Fruit fly (Drosophila melanogaster) whole organism, embryonic: ENCODE measurements around the gene Cyp4d21.
A peak's percentile ranks its signal among the peaks of the same experiment; 100 is the strongest.

Experiments used
- CG10543 ChIP-seq: fragments of 200-800 bp; sonication (Bioruptor generic); optimal IDR thresholded peaks from 3 replicates; lab custom pipeline; 2017; ENCODE audit warnings: missing biosample characterization, mild to moderate bottlenecking, missing genetic modification characterization, moderate library complexity
- CG13123 ChIP-seq: fragments of 200-800 bp; sonication (Bioruptor generic); optimal IDR thresholded peaks from 2 replicates; lab custom pipeline; 2016; ENCODE audit warnings: missing biosample characterization, missing genetic modification characterization
- CG1603 ChIP-seq: fragments of 200-800 bp; sonication (Bioruptor generic); optimal IDR thresholded peaks from 2 replicates; lab custom pipeline; 2019; ENCODE audit warnings: missing biosample characterization, mild to moderate bottlenecking, missing genetic modification characterization, moderate library complexity
- CG17612 ChIP-seq: fragments of 200-800 bp; sonication (Bioruptor generic); IDR thresholded peaks from 2 replicates; pipeline ENCODE4 v1.3.6; 2022; ENCODE audit warnings: missing biosample characterization, missing genetic modification characterization
- CG17829 ChIP-seq: fragments of 200-800 bp; optimal IDR thresholded peaks from 2 replicates; lab custom pipeline; 2019; ENCODE audit warnings: missing biosample characterization, mild to moderate bottlenecking, missing genetic modification characterization, moderate library complexity
- CG18262 ChIP-seq: fragments of 200-800 bp; optimal IDR thresholded peaks from 3 replicates; lab custom pipeline; 2019; ENCODE audit warnings: missing biosample characterization, mild to moderate bottlenecking, missing genetic modification characterization, moderate library complexity
- CG18599 ChIP-seq: fragments of 200-800 bp; sonication (Bioruptor generic); optimal IDR thresholded peaks from 3 replicates; lab custom pipeline; 2017; ENCODE audit warnings: missing biosample characterization, missing genetic modification characterization, mild to moderate bottlenecking, moderate library complexity, missing genetic modification reagents
- CG34422 ChIP-seq: fragments of 200-800 bp; sonication (Bioruptor generic); IDR thresholded peaks from 3 replicates; pipeline ENCODE4 v1.3.6; 2022; ENCODE audit warnings: missing biosample characterization, missing genetic modification characterization
- CG3726 ChIP-seq: fragments of 200-800 bp; sonication (Bioruptor generic); IDR thresholded peaks from 3 replicates; pipeline ENCODE4, ENCODE4 v1.3.6; 2022; ENCODE audit warnings: missing biosample characterization, missing genetic modification characterization
- CG5953 ChIP-seq: fragments of 200-800 bp; sonication (Bioruptor generic); IDR thresholded peaks from 2 replicates; pipeline ENCODE4 v1.3.6; 2022; ENCODE audit warnings: missing biosample characterization, missing genetic modification characterization
- CG6175 ChIP-seq: fragments of 200-800 bp; sonication (Bioruptor generic); IDR thresholded peaks from 3 replicates; pipeline ENCODE4 v1.3.6; 2022; ENCODE audit warnings: missing biosample characterization, missing genetic modification characterization
- CG6813 ChIP-seq: fragments of 200-800 bp; sonication (Bioruptor generic); optimal IDR thresholded peaks from 2 replicates; lab custom pipeline; 2017; ENCODE audit warnings: missing biosample characterization, missing genetic modification characterization, mild to moderate bottlenecking, moderate library complexity, missing genetic modification reagents
- CG8478 ChIP-seq: fragments of >200 bp; optimal IDR thresholded peaks from 2 replicates; lab custom pipeline; 2018
- CG8944 ChIP-seq: fragments of 200-800 bp; sonication (Bioruptor generic); optimal IDR thresholded peaks from 3 replicates; lab custom pipeline; 2016; ENCODE audit warnings: missing biosample characterization, missing genetic modification characterization
- CG9797 ChIP-seq: fragments of 200-800 bp; sonication (Bioruptor generic); optimal IDR thresholded peaks from 3 replicates; lab custom pipeline; 2018; ENCODE audit warnings: missing biosample characterization, mild to moderate bottlenecking, missing genetic modification characterization
- Deaf1 ChIP-seq: fragments of 200-800 bp; optimal IDR thresholded peaks from 3 replicates; lab custom pipeline; 2019; ENCODE audit warnings: missing biosample characterization, mild to moderate bottlenecking, missing genetic modification characterization, moderate library complexity
- Fer2 ChIP-seq: fragments of 200-800 bp; sonication (Bioruptor generic); optimal IDR thresholded peaks from 2 replicates; lab custom pipeline; 2018; ENCODE audit warnings: missing biosample characterization, mild to moderate bottlenecking, missing genetic modification characterization, moderate library complexity
- H15 ChIP-seq: fragments of 200-800 bp; sonication (Bioruptor generic); IDR thresholded peaks from 3 replicates; pipeline ENCODE4 v1.3.6; 2022; ENCODE audit warnings: missing biosample characterization, missing genetic modification characterization
- HLH54F ChIP-seq: fragments of 200-800 bp; sonication (Bioruptor generic); optimal IDR thresholded peaks from 3 replicates; lab custom pipeline; 2016; ENCODE audit warnings: missing biosample characterization, missing genetic modification characterization
- HLHmδ ChIP-seq: fragments of 200-800 bp; sonication (Bioruptor generic); optimal IDR thresholded peaks from 2 replicates; lab custom pipeline; 2018; ENCODE audit warnings: missing biosample characterization, mild to moderate bottlenecking, missing genetic modification characterization, moderate library complexity
- MBD-R2 ChIP-seq: fragments of 200-800 bp; sonication (Bioruptor generic); IDR thresholded peaks from 2 replicates; pipeline ENCODE4 v1.3.6; 2022; ENCODE audit warnings: missing biosample characterization, missing genetic modification characterization
- Meics ChIP-seq: fragments of 200-800 bp; sonication (Bioruptor generic); optimal IDR thresholded peaks from 2 replicates; lab custom pipeline; 2017; ENCODE audit warnings: missing biosample characterization, mild to moderate bottlenecking, missing genetic modification characterization
- Sry-δ ChIP-seq: fragments of 200-800 bp; sonication (Bioruptor generic); optimal IDR thresholded peaks from 2 replicates; lab custom pipeline; 2016; ENCODE audit warnings: missing biosample characterization, missing genetic modification characterization
- Ssrp ChIP-seq: fragments of 200-800 bp; sonication (Bioruptor generic); optimal IDR thresholded peaks from 2 replicates; lab custom pipeline; 2018; ENCODE audit warnings: missing biosample characterization, mild to moderate bottlenecking, missing genetic modification characterization, moderate library complexity
- chn ChIP-seq: fragments of 200-800 bp; sonication (Bioruptor generic); optimal IDR thresholded peaks from 2 replicates; lab custom pipeline; 2016; ENCODE audit warnings: missing biosample characterization, missing genetic modification characterization
- en ChIP-seq: fragments of 200-800 bp; sonication (Bioruptor generic); optimal IDR thresholded peaks from 2 replicates; lab custom pipeline; 2016; ENCODE audit warnings: missing biosample characterization, missing genetic modification characterization
- fd102C ChIP-seq: fragments of 200-800 bp; sonication (Bioruptor generic); optimal IDR thresholded peaks from 2 replicates; lab custom pipeline; 2018; ENCODE audit warnings: missing biosample characterization, mild to moderate bottlenecking, missing genetic modification characterization, moderate library complexity
- fru ChIP-seq: fragments of >200 bp; optimal IDR thresholded peaks from 2 replicates; lab custom pipeline; 2017
- grn ChIP-seq: fragments of 200-800 bp; sonication (Bioruptor generic); optimal IDR thresholded peaks from 3 replicates; lab custom pipeline; 2017; ENCODE audit warnings: missing biosample characterization, missing genetic modification characterization
- gro ChIP-seq: fragments of 200-800 bp; sonication (Bioruptor generic); optimal IDR thresholded peaks from 2 replicates; lab custom pipeline; 2016; ENCODE audit warnings: missing biosample characterization, missing genetic modification characterization
- gsb-n ChIP-seq: fragments of 200-800 bp; sonication (Bioruptor generic); optimal IDR thresholded peaks from 3 replicates; lab custom pipeline; 2018; ENCODE audit warnings: missing biosample characterization, mild to moderate bottlenecking, missing genetic modification characterization
- gt ChIP-seq: fragments of 200-800 bp; sonication (Bioruptor generic); IDR thresholded peaks from 2 replicates; pipeline ENCODE4 v1.3.6; 2022; ENCODE audit warnings: missing biosample characterization, missing genetic modification characterization
- kah ChIP-seq: fragments of 200-800 bp; sonication (Bioruptor generic); optimal IDR thresholded peaks from 2 replicates; lab custom pipeline; 2018; ENCODE audit warnings: missing biosample characterization, mild to moderate bottlenecking, missing genetic modification characterization
- mld ChIP-seq: fragments of 200-800 bp; sonication (Bioruptor generic); IDR thresholded peaks from 3 replicates; pipeline ENCODE4 v1.3.6; 2022; ENCODE audit warnings: missing biosample characterization, missing genetic modification characterization; ENCODE audit not compliant: partially characterized antibody
- nau ChIP-seq: fragments of 200-800 bp; sonication (Bioruptor generic); optimal IDR thresholded peaks from 3 replicates; lab custom pipeline; 2017; ENCODE audit warnings: missing biosample characterization, mild to moderate bottlenecking, missing genetic modification characterization, missing genetic modification reagents
- nom ChIP-seq: fragments of 200-800 bp; sonication (Bioruptor generic); optimal IDR thresholded peaks from 2 replicates; lab custom pipeline; 2017; ENCODE audit warnings: missing biosample characterization, missing genetic modification characterization, mild to moderate bottlenecking, moderate library complexity, missing genetic modification reagents
- run ChIP-seq: fragments of 200-800 bp; sonication (Bioruptor generic); optimal IDR thresholded peaks from 3 replicates; lab custom pipeline; 2018; ENCODE audit warnings: missing biosample characterization, mild to moderate bottlenecking, missing genetic modification characterization
- sd ChIP-seq: fragments of 200-800 bp; sonication (Bioruptor generic); optimal IDR thresholded peaks from 3 replicates; lab custom pipeline; 2018; ENCODE audit warnings: missing biosample characterization, mild to moderate bottlenecking, missing genetic modification characterization, moderate library complexity
- sens ChIP-seq: fragments of 200-800 bp; sonication (Bioruptor generic); peaks from one replicate; lab custom pipeline; 2016; ENCODE audit warnings: missing biosample characterization, missing genetic modification characterization
- stwl ChIP-seq: fragments of 200-800 bp; sonication (Bioruptor generic); optimal IDR thresholded peaks from 3 replicates; lab custom pipeline; 2018; ENCODE audit warnings: missing biosample characterization, mild to moderate bottlenecking, missing genetic modification characterization, moderate library complexity
- tio ChIP-seq: fragments of 200-800 bp; sonication (Bioruptor generic); optimal IDR thresholded peaks from 2 replicates; lab custom pipeline; 2017; ENCODE audit warnings: missing biosample characterization, missing genetic modification characterization, inconsistent platforms
- trh ChIP-seq: fragments of 200-800 bp; sonication (Bioruptor generic); optimal IDR thresholded peaks from 2 replicates; lab custom pipeline; 2016; ENCODE audit warnings: missing biosample characterization, missing genetic modification characterization
- wor ChIP-seq: fragments of 200-800 bp; sonication (Bioruptor generic); IDR thresholded peaks from 2 replicates; pipeline ENCODE4 v1.3.6; 2022; ENCODE audit warnings: missing biosample characterization, missing genetic modification characterization
- zen2 ChIP-seq: fragments of 200-800 bp; sonication (Bioruptor generic); IDR thresholded peaks from 3 replicates; pipeline ENCODE4 v1.3.6; 2022; ENCODE audit warnings: missing biosample characterization, missing genetic modification characterization; ENCODE audit not compliant: partially characterized antibody

Gene Cyp4d21

DNA sequence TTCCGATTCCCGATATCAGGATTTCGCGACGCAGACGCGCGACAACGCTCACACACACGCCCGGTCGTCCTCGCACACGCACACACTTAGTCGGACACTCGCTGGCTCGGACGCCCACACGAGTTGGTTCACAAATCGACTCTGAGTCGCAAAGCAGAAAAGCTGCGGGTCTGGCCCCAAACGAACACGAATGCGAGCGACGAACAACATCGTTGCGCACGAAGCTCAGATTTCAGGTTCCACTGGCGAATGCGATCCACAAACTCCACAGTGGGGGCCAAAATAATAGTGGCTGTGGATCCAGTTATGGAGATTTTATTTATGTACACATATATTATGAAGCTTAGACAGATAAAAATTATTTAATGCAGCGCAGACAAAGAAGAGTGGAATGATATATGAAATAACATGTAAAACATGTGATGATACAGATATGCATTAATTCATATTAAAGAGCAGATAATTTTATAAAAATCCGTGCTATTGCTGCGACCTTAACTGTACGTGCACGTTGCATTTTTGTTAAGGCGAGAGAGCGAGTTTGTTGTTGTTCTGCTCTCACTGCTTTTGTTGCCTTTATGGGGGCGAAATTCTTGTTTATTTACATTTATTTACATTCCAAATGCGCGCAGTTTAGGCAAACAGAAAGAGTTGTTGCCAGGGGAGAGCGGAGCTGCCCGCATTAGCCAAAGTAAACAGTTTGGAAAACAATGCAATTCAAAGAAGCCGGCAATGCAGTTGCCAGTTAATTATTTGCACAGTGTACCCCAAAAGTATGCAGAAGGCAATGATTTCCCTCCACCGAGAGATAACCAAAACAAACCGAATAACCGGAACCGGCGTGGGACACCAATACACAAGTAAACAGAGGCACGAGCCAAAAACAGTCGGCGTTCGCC is 28.7 kb upstream of the Cyp4d21 start (continued):
- TF ChIP-seq chn (peak; percentile 19), CG8478 (lab: Kevin White, UChicago) (no peak), zen2 (GFP tag; lab: Robert Waterston, UW) (no peak; the same call in 2 of the 3 replicates), MBD-R2 (GFP tag; lab: Robert Waterston, UW) (peak; percentile 30; the same call in 1 of the 2 replicates), Sry-δ (GFP tag; lab: Kevin White, UChicago) (peak; percentile 30), tio (GFP tag; lab: Kevin White, UChicago) (no peak), CG8944 (GFP tag; lab: Kevin White, UChicago) (peak; percentile 40), nau (GFP tag; lab: Kevin White, UChicago) (peak; percentile 83), HLH54F (GFP tag; lab: Kevin White, UChicago) (peak; percentile 32), CG34422 (GFP tag; lab: Robert Waterston, UW) (peak; percentile 73; the same call in 2 of the 3 replicates), CG6813 (peak; percentile 86), CG6175 (GFP tag; lab: Robert Waterston, UW) (no peak; the same call in 2 of the 3 replicates), en (peak; percentile 74), CG9797 (peak; percentile 38), gsb-n (tag; lab: Kevin White, UChicago) (peak; percentile 93)

dm6 chr2L:7577646-7578045 is 27.8 kb upstream of the Cyp4d21 start:
- TF ChIP-seq Ssrp (tag; lab: Kevin White, UChicago) = no peak
- no peak for TF ChIP-seq CG18599 (GFP tag; lab: Kevin White, UChicago)
- TF ChIP-seq CG3726 = no peak
- no peak for TF ChIP-seq CG18262 (tag; lab: Kevin White, UChicago)
- TF ChIP-seq gro (GFP tag; lab: Kevin White, UChicago) = no peak
- TF ChIP-seq Fer2 = no peak
- TF ChIP-seq CG9797 = no peak
- no peak for TF ChIP-seq gt (GFP tag; lab: Robert Waterston, UW)
- no peak for TF ChIP-seq CG17829
- no peak for TF ChIP-seq fd102C
- no peak for TF ChIP-seq CG5953 (GFP tag; lab: Robert Waterston, UW)
- peak; percentile 1 for TF ChIP-seq CG1603 (tag; lab: Kevin White, UChicago)
- no peak for TF ChIP-seq CG17612 (GFP tag; lab: Robert Waterston, UW)
- no peak for TF ChIP-seq wor (GFP tag; lab: Robert Waterston, UW)
- no peak for TF ChIP-seq trh (GFP tag; lab: Kevin White, UChicago)
- no peak for TF ChIP-seq Meics (GFP tag; lab: Kevin White, UChicago)
- TF ChIP-seq sd (tag; lab: Kevin White, UChicago) = peak; percentile 62
- TF ChIP-seq run (tag; lab: Kevin White, UChicago) = peak; percentile 10
- TF ChIP-seq grn (GFP tag; lab: Kevin White, UChicago) = peak; percentile 65
- peak; percentile 12 for TF ChIP-seq HLHmδ (GFP tag; lab: Kevin White, UChicago)
- TF ChIP-seq sens (GFP tag; lab: Kevin White, UChicago) = no peak
- TF ChIP-seq stwl (tag; lab: Kevin White, UChicago) = peak; percentile 3
- TF ChIP-seq H15 = no peak
- TF ChIP-seq fru (lab: Kevin White, UChicago) = no peak
- TF ChIP-seq CG13123 (GFP tag; lab: Kevin White, UChicago) = no peak
- TF ChIP-seq kah = peak; percentile 71
- peak; percentile 18 for TF ChIP-seq Deaf1 (tag; lab: Kevin White, UChicago)
- no peak for TF ChIP-seq mld
- TF ChIP-seq nom (GFP tag; lab: Kevin White, UChicago) = no peak
- no peak for TF ChIP-seq CG10543 (GFP tag; lab: Kevin White, UChicago)
- TF ChIP-seq, all 482 proteins: peak for 8
